Fruit fly (Drosophila melanogaster) whole organism, embryonic: ENCODE data around the gene ng4.
"Not testable (repeated sequence)": the region's sequence is repeated elsewhere in the genome, so short reads cannot be mapped to it uniquely, and the experiment has no call there.

Experiments used
- CG11456 ChIP-seq: fragments of 200-800 bp; sonication (Bioruptor generic); IDR thresholded peaks from 3 replicates; pipeline ENCODE4 v1.3.6; 2022; ENCODE audit warnings: missing biosample characterization, missing genetic modification characterization
- CG13894 ChIP-seq: fragments of 200-800 bp; sonication (Bioruptor generic); optimal IDR thresholded peaks from 3 replicates; lab custom pipeline; 2018; ENCODE audit warnings: missing biosample characterization, mild to moderate bottlenecking, missing genetic modification characterization, moderate library complexity
- CG17359 ChIP-seq: fragments of 200-800 bp; sonication (Bioruptor generic); optimal IDR thresholded peaks from 3 replicates; lab custom pipeline; 2018; ENCODE audit warnings: missing biosample characterization, mild to moderate bottlenecking, missing genetic modification characterization, moderate library complexity
- CG2889 ChIP-seq: fragments of 200-800 bp; sonication (Bioruptor generic); IDR thresholded peaks from 3 replicates; pipeline ENCODE4 v1.3.6; 2022; ENCODE audit warnings: missing biosample characterization, missing genetic modification characterization
- CG31224 ChIP-seq: fragments of 200-800 bp; sonication (Bioruptor generic); IDR thresholded peaks from 2 replicates; pipeline ENCODE4 v1.3.6; 2022; ENCODE audit warnings: missing biosample characterization, missing genetic modification characterization
- CG31441 ChIP-seq: fragments of 200-800 bp; sonication (Bioruptor generic); IDR thresholded peaks from 2 replicates; pipeline ENCODE4 v1.3.6; 2022; ENCODE audit warnings: missing biosample characterization, missing genetic modification characterization
- CG33557 ChIP-seq: fragments of 200-800 bp; sonication (Bioruptor generic); optimal IDR thresholded peaks from 2 replicates; lab custom pipeline; 2019; ENCODE audit warnings: missing biosample characterization, mild to moderate bottlenecking, missing genetic modification characterization, moderate library complexity
- CG34376 ChIP-seq: fragments of 200-800 bp; sonication (Bioruptor generic); optimal IDR thresholded peaks from 2 replicates; lab custom pipeline; 2018; ENCODE audit warnings: missing biosample characterization, mild to moderate bottlenecking, missing genetic modification characterization
- CG4707 ChIP-seq: fragments of 200-800 bp; sonication (Bioruptor generic); optimal IDR thresholded peaks from 2 replicates; lab custom pipeline; 2018; ENCODE audit warnings: missing biosample characterization, mild to moderate bottlenecking, missing genetic modification characterization, moderate library complexity
- CG6765 ChIP-seq: fragments of 200-800 bp; sonication (Bioruptor generic); optimal IDR thresholded peaks from 3 replicates; lab custom pipeline; 2017; ENCODE audit warnings: missing biosample characterization, mild to moderate bottlenecking, missing genetic modification characterization
- CG7839 ChIP-seq: fragments of 200-800 bp; sonication (Bioruptor generic); optimal IDR thresholded peaks from 3 replicates; lab custom pipeline; 2018; ENCODE audit warnings: missing biosample characterization, mild to moderate bottlenecking, missing genetic modification characterization, moderate library complexity
- CG8388 ChIP-seq: fragments of 200-800 bp; sonication (Bioruptor generic); optimal IDR thresholded peaks from 2 replicates; lab custom pipeline; 2019; ENCODE audit warnings: missing biosample characterization, mild to moderate bottlenecking, missing genetic modification characterization, moderate library complexity
- D ChIP-seq, 2 experiments: fragments of 200-800 bp in 1 of 2; fragments of >200 bp in 1 of 2; sonication (Bioruptor generic) in 1 of 2; optimal IDR thresholded peaks; 2 replicates in 1 of 2; 3 replicates in 1 of 2; lab custom pipeline; 2017; ENCODE audit warnings: mild to moderate bottlenecking in 1 of 2, missing biosample characterization in 1 of 2, missing genetic modification characterization in 1 of 2, missing genetic modification reagents in 1 of 2
- D19B ChIP-seq: fragments of 200-800 bp; sonication (Bioruptor generic); optimal IDR thresholded peaks from 2 replicates; lab custom pipeline; 2017; ENCODE audit warnings: missing biosample characterization, mild to moderate bottlenecking, missing genetic modification characterization
- Dll ChIP-seq: fragments of 200-800 bp; sonication (Bioruptor generic); IDR thresholded peaks from 4 replicates; pipeline ENCODE4 v1.3.6; 2022; ENCODE audit warnings: missing biosample characterization, missing genetic modification characterization; ENCODE audit not compliant: partially characterized antibody
- Eip74EF ChIP-seq, 2 experiments: fragments of 200-800 bp in 1 of 2; fragments of >200 bp in 1 of 2; sonication (Bioruptor generic) in 1 of 2; optimal IDR thresholded peaks; 2 replicates each; lab custom pipeline; 2017 to 2019; ENCODE audit warnings: missing biosample characterization in 2 of 2, missing genetic modification characterization in 2 of 2, mild to moderate bottlenecking in 1 of 2, moderate library complexity in 1 of 2
- Hand ChIP-seq: fragments of 200-800 bp; sonication (Bioruptor generic); optimal IDR thresholded peaks from 2 replicates; lab custom pipeline; 2017; ENCODE audit warnings: mild to moderate bottlenecking, missing biosample characterization, missing genetic modification reagents, missing genetic modification characterization
- al ChIP-seq: fragments of 200-800 bp; sonication (Bioruptor generic); IDR thresholded peaks from 2 replicates; pipeline ENCODE4 v1.3.6; 2022; ENCODE audit warnings: missing biosample characterization, missing genetic modification characterization
- bigmax ChIP-seq: fragments of 200-800 bp; sonication (Bioruptor generic); optimal IDR thresholded peaks from 2 replicates; lab custom pipeline; 2018; ENCODE audit warnings: missing biosample characterization, mild to moderate bottlenecking, missing genetic modification characterization
- cas ChIP-seq: fragments of 200-800 bp; sonication (Bioruptor generic); IDR thresholded peaks from 2 replicates; pipeline ENCODE4 v1.3.6; 2022; ENCODE audit warnings: missing biosample characterization, missing genetic modification characterization
- chn ChIP-seq: fragments of 200-800 bp; sonication (Bioruptor generic); optimal IDR thresholded peaks from 2 replicates; lab custom pipeline; 2016; ENCODE audit warnings: missing biosample characterization, missing genetic modification characterization
- croc ChIP-seq: fragments of 200-800 bp; sonication (Bioruptor generic); conservative IDR thresholded peaks from 3 replicates; pipeline ENCODE4 v1.3.6; 2022; ENCODE audit warnings: missing biosample characterization, missing genetic modification characterization
- dmrt11E ChIP-seq: fragments of 200-800 bp; sonication (Bioruptor generic); optimal IDR thresholded peaks from 3 replicates; lab custom pipeline; 2018; ENCODE audit warnings: missing biosample characterization, mild to moderate bottlenecking, missing genetic modification characterization, moderate library complexity
- emc ChIP-seq: fragments of 200-800 bp; sonication (Bioruptor generic); optimal IDR thresholded peaks from 2 replicates; lab custom pipeline; 2016; ENCODE audit warnings: missing biosample characterization, missing genetic modification characterization
- ewg ChIP-seq: fragments of 200-800 bp; sonication (Bioruptor generic); optimal IDR thresholded peaks from 3 replicates; lab custom pipeline; 2017; ENCODE audit warnings: mild to moderate bottlenecking, missing biosample characterization, missing genetic modification reagents, missing genetic modification characterization
- eyg ChIP-seq: fragments of 200-800 bp; sonication (Bioruptor generic); optimal IDR thresholded peaks from 3 replicates; lab custom pipeline; 2016; ENCODE audit warnings: missing biosample characterization, missing genetic modification characterization
- fd3F ChIP-seq: fragments of 200-800 bp; sonication (Bioruptor generic); optimal IDR thresholded peaks from 2 replicates; lab custom pipeline; 2018; ENCODE audit warnings: missing biosample characterization, mild to moderate bottlenecking, missing genetic modification characterization, moderate library complexity
- fd64A ChIP-seq: fragments of 200-800 bp; sonication (Bioruptor generic); optimal IDR thresholded peaks from 3 replicates; lab custom pipeline; 2018; ENCODE audit warnings: missing biosample characterization, mild to moderate bottlenecking, missing genetic modification characterization
- mld ChIP-seq: fragments of 200-800 bp; sonication (Bioruptor generic); IDR thresholded peaks from 3 replicates; pipeline ENCODE4 v1.3.6; 2022; ENCODE audit warnings: missing biosample characterization, missing genetic modification characterization; ENCODE audit not compliant: partially characterized antibody
- odd ChIP-seq: fragments of 200-800 bp; sonication (Bioruptor generic); optimal IDR thresholded peaks from 2 replicates; lab custom pipeline; 2017; ENCODE audit warnings: missing biosample characterization, mild to moderate bottlenecking, missing genetic modification characterization
- onecut ChIP-seq: fragments of 200-800 bp; sonication (Bioruptor generic); IDR thresholded peaks from 2 replicates; pipeline ENCODE4 v1.3.6; 2022; ENCODE audit warnings: missing biosample characterization, missing genetic modification characterization
- repo ChIP-seq: fragments of 200-800 bp; sonication (Bioruptor generic); optimal IDR thresholded peaks from 2 replicates; lab custom pipeline; 2016; ENCODE audit warnings: missing biosample characterization, missing genetic modification characterization
- shn ChIP-seq: fragments of 200-800 bp; sonication (Bioruptor generic); optimal IDR thresholded peaks from 3 replicates; lab custom pipeline; 2016; ENCODE audit warnings: missing biosample characterization, missing genetic modification characterization
- trem ChIP-seq: fragments of 200-800 bp; optimal IDR thresholded peaks from 3 replicates; lab custom pipeline; 2019; ENCODE audit warnings: missing biosample characterization, mild to moderate bottlenecking, missing genetic modification characterization, moderate library complexity

Gene ng4

dm6 chrX:3249789-3250188 lies 5.8 kb upstream of the ng4 start, which contains the start of gene Sgs4:
Gene Sgs4, plus strand, starts transcription at chrX:3250089.
- no peak for TF ChIP-seq trem (tag; lab: Kevin White, UChicago)
- no peak for TF ChIP-seq chn
- no peak for TF ChIP-seq odd (GFP tag; lab: Kevin White, UChicago)
- no peak for TF ChIP-seq CG6765 (GFP tag; lab: Kevin White, UChicago)
- no peak for TF ChIP-seq CG8388 (GFP tag; lab: Kevin White, UChicago)
- TF ChIP-seq CG33557 (GFP tag; lab: Kevin White, UChicago), result no peak
- TF ChIP-seq bigmax (GFP tag; lab: Kevin White, UChicago), result no peak
- no peak for TF ChIP-seq shn (GFP tag; lab: Kevin White, UChicago)
- TF ChIP-seq onecut (GFP tag; lab: Robert Waterston, UW), result no peak
- no peak for TF ChIP-seq Hand (GFP tag; lab: Kevin White, UChicago)
- TF ChIP-seq ewg (GFP tag; lab: Kevin White, UChicago), result no peak
- TF ChIP-seq mld (GFP tag; lab: Robert Waterston, UW), result no peak
- TF ChIP-seq CG13894 (tag; lab: Kevin White, UChicago), result no peak
- no peak for TF ChIP-seq al (GFP tag; lab: Robert Waterston, UW)
- TF ChIP-seq CG34376 (GFP tag; lab: Kevin White, UChicago), result no peak
- TF ChIP-seq D19B (GFP tag; lab: Kevin White, UChicago), result no peak

- no peak for TF ChIP-seq ewg (GFP tag; lab: Kevin White, UChicago)
Observed at dm6 chrX:3249189-3249588, 5.2 kb upstream of the ng4 start, which contains the start of gene Pig1. Gene Pig1, minus strand, starts transcription at chrX:3249289.

- no peak for TF ChIP-seq Eip74EF (GFP tag; optimal IDR thresholded peaks at IDR 0.05; lab: Kevin White, UChicago)
- TF ChIP-seq Dll, result no peak
- no peak for TF ChIP-seq CG11456 (GFP tag; lab: Robert Waterston, UW)
- TF ChIP-seq shn (GFP tag; lab: Kevin White, UChicago), result no peak
- no peak for TF ChIP-seq CG2889 (GFP tag; lab: Robert Waterston, UW)
- no peak for TF ChIP-seq cas (GFP tag; lab: Robert Waterston, UW)
- no peak for TF ChIP-seq dmrt11E (tag; lab: Kevin White, UChicago)
- TF ChIP-seq repo (GFP tag; lab: Kevin White, UChicago), result no peak
- TF ChIP-seq emc, result no peak
- no peak for TF ChIP-seq eyg (GFP tag; lab: Kevin White, UChicago)
- no peak for TF ChIP-seq fd64A (GFP tag; lab: Kevin White, UChicago)
- no peak for TF ChIP-seq CG7839
- TF ChIP-seq CG8388 (GFP tag; lab: Kevin White, UChicago), result no peak
- no peak for TF ChIP-seq CG31441 (GFP tag; lab: Robert Waterston, UW)
- no peak for TF ChIP-seq CG17359 (tag; lab: Kevin White, UChicago)
- TF ChIP-seq croc (GFP tag; lab: Robert Waterston, UW), result no peak
- TF ChIP-seq D (optimal IDR thresholded peaks at IDR 0.05; lab: Kevin White, UChicago), result no peak
- no peak for TF ChIP-seq D (GFP tag; optimal IDR thresholded peaks at IDR 0.05; lab: Kevin White, UChicago)
Observed at dm6 chrX:3241984-3242462, 2.0 kb downstream of the ng4 start, which contains the start of the genes ng3 and ng1. Gene ng3, minus strand, starts transcription at chrX:3242084. Gene ng1, plus strand, starts transcription at chrX:3242412.

dm6 chrX:3240471-3240870 lies 3.5 kb downstream of the ng4 start, which contains the start of gene ng2:
Gene ng2, minus strand, starts transcription at chrX:3240571.
- TF ChIP-seq CG31224 (GFP tag; lab: Robert Waterston, UW); fd3F (GFP tag; lab: Kevin White, UChicago); CG4707 (GFP tag; lab: Kevin White, UChicago): not testable (repeated sequence)
